Worm (Caenorhabditis elegans) whole organism, L1 larva: Measurements from ENCODE around the gene Y39B6A.41.

Experiments used
- C34B4.2 ChIP-seq: sonication (generic microtip); optimal IDR thresholded peaks from 2 replicates; lab custom pipeline; 2017; ENCODE audit warnings: mild to moderate bottlenecking, missing genetic modification characterization, missing compliant biosample characterization
- Y116A8C.19 ChIP-seq: sonication (generic microtip); optimal IDR thresholded peaks from 2 replicates; lab custom pipeline; 2016; ENCODE audit warnings: missing compliant biosample characterization, missing genetic modification characterization, borderline replicate concordance
- alr-1 ChIP-seq: fragments of 200-800 bp; sonication (Bioruptor generic); optimal IDR thresholded peaks from 2 replicates; lab custom pipeline; 2018; ENCODE audit warnings: borderline replicate concordance, mild to moderate bottlenecking, missing genetic modification characterization, missing compliant biosample characterization
- aly-2 ChIP-seq: fragments of 150-350 bp; optimal IDR thresholded peaks from 2 replicates; lab custom pipeline; 2014; ENCODE audit warnings: missing biosample characterization, missing genetic modification characterization
- ama-1 ChIP-seq: fragments of 150-350 bp; optimal IDR thresholded peaks from 2 replicates; lab custom pipeline; 2014
- ceh-63 ChIP-seq: fragments of 200-800 bp; sonication (Bioruptor generic); optimal IDR thresholded peaks from 2 replicates; lab custom pipeline; 2018; ENCODE audit warnings: mild to moderate bottlenecking, missing genetic modification characterization, missing compliant biosample characterization
- ceh-88 ChIP-seq: fragments of 200-800 bp; sonication (Bioruptor generic); IDR thresholded peaks from 2 replicates; pipeline ENCODE4 v1.3.6; 2022; ENCODE audit warnings: missing genetic modification characterization, missing compliant biosample characterization
- ceh-90 ChIP-seq: sonication (generic microtip); optimal IDR thresholded peaks from 2 replicates; lab custom pipeline; 2016; ENCODE audit warnings: missing genetic modification characterization, missing compliant biosample characterization
- dpl-1 ChIP-seq, 3 experiments: fragments of 150-350 bp in 2 of 3; sonication (generic microtip) in 1 of 3; optimal IDR thresholded peaks; 2 replicates each; lab custom pipeline; 2014 to 2017; ENCODE audit warnings: missing biosample characterization in 3 of 3, missing genetic modification characterization in 3 of 3, missing genetic modification reagents in 3 of 3
- efl-1 ChIP-seq, 4 experiments: fragments of 150-350 bp; optimal IDR thresholded peaks in 3 of 4; peaks in 1 of 4; 1 replicate in 1 of 4; 2 replicates in 3 of 4; lab custom pipeline; 2014; ENCODE audit warnings: missing biosample characterization in 2 of 4, missing genetic modification characterization in 2 of 4, missing genetic modification reagents in 2 of 4
- egl-13 ChIP-seq: sonication (generic microtip); optimal IDR thresholded peaks from 2 replicates; lab custom pipeline; 2016; ENCODE audit warnings: missing genotype, missing genetic modification reagents, missing genetic modification characterization, missing compliant biosample characterization
- elt-2 ChIP-seq: sonication (generic microtip); optimal IDR thresholded peaks from 2 replicates; lab custom pipeline; 2016; ENCODE audit warnings: missing genetic modification characterization, mild to moderate bottlenecking, inconsistent platforms, missing compliant biosample characterization, missing genetic modification reagents
- elt-3 ChIP-seq, 6 experiments: fragments of 150-350 bp in 1 of 6; sonication (generic microtip); optimal IDR thresholded peaks; 2 replicates each; lab custom pipeline; 2017 to 2018; ENCODE audit warnings: missing biosample characterization in 6 of 6, missing genetic modification characterization in 6 of 6, inconsistent platforms in 1 of 6
- fos-1 ChIP-seq: fragments of 150-350 bp; optimal IDR thresholded peaks from 2 replicates; lab custom pipeline; 2014; ENCODE audit warnings: missing biosample characterization, missing genetic modification characterization
- hlh-17 ChIP-seq: fragments of 200-800 bp; sonication (Bioruptor generic); optimal IDR thresholded peaks from 2 replicates; lab custom pipeline; 2018; ENCODE audit warnings: missing genetic modification characterization, mild to moderate bottlenecking, missing compliant biosample characterization, moderate library complexity, borderline replicate concordance
- hpl-2 ChIP-seq: fragments of 150-350 bp; optimal IDR thresholded peaks from 2 replicates; lab custom pipeline; 2014; ENCODE audit warnings: missing biosample characterization, missing genetic modification reagents, missing genetic modification characterization
- irx-1 ChIP-seq: sonication (generic microtip); optimal IDR thresholded peaks from 2 replicates; lab custom pipeline; 2016; ENCODE audit warnings: missing genetic modification characterization, missing compliant biosample characterization
- isw-1 ChIP-seq: fragments of 200-800 bp; sonication (Bioruptor generic); IDR thresholded peaks from 2 replicates; pipeline ENCODE4 v1.3.6; 2022; ENCODE audit warnings: missing genetic modification characterization, missing compliant biosample characterization
- jun-1 ChIP-seq: fragments of 150-350 bp; optimal IDR thresholded peaks from 2 replicates; lab custom pipeline; 2014; ENCODE audit warnings: missing biosample characterization, missing genetic modification reagents, missing genetic modification characterization
- lin-15B ChIP-seq: fragments of 150-350 bp; sonication (generic microtip); optimal IDR thresholded peaks from 3 replicates; lab custom pipeline; 2014; ENCODE audit warnings: missing biosample characterization, missing genetic modification characterization
- lin-39 ChIP-seq: fragments of 150-350 bp; optimal IDR thresholded peaks from 2 replicates; lab custom pipeline; 2014; ENCODE audit warnings: missing biosample characterization, missing genetic modification reagents, missing genetic modification characterization
- lir-3 ChIP-seq: sonication (generic microtip); optimal IDR thresholded peaks from 2 replicates; lab custom pipeline; 2016; ENCODE audit warnings: mild to moderate bottlenecking, missing genetic modification characterization, moderate library complexity, missing compliant biosample characterization; ENCODE audit not compliant: poor library complexity
- lsy-2 ChIP-seq, 2 experiments: fragments of 150-350 bp; optimal IDR thresholded peaks; 2 replicates each; lab custom pipeline; 2014; ENCODE audit warnings: missing biosample characterization in 2 of 2, missing genetic modification characterization in 2 of 2
- mab-9 ChIP-seq: fragments of 200-800 bp; sonication (Bioruptor generic); IDR thresholded peaks from 2 replicates; pipeline ENCODE4 v1.3.6; 2022; ENCODE audit warnings: missing genetic modification reagents, missing genetic modification characterization, missing compliant biosample characterization
- mef-2 ChIP-seq: fragments of 150-350 bp; optimal IDR thresholded peaks from 2 replicates; lab custom pipeline; 2014; ENCODE audit warnings: missing biosample characterization, missing genetic modification characterization
- mep-1 ChIP-seq: fragments of 150-350 bp; optimal IDR thresholded peaks from 2 replicates; lab custom pipeline; 2014; ENCODE audit warnings: missing biosample characterization, missing genetic modification characterization
- nhr-11 ChIP-seq: fragments of 150-350 bp; optimal IDR thresholded peaks from 2 replicates; lab custom pipeline; 2014; ENCODE audit warnings: missing biosample characterization, missing genetic modification characterization
- nhr-19 ChIP-seq: fragments of 200-800 bp; sonication (Bioruptor generic); conservative IDR thresholded peaks from 2 replicates; pipeline ENCODE4 v1.3.6; 2022; ENCODE audit warnings: missing genetic modification characterization, missing compliant biosample characterization
- nhr-47 ChIP-seq: sonication (generic microtip); optimal IDR thresholded peaks from 2 replicates; lab custom pipeline; 2016; ENCODE audit warnings: mild to moderate bottlenecking, missing genetic modification characterization, moderate library complexity, missing compliant biosample characterization
- nhr-76 ChIP-seq: sonication (generic microtip); optimal IDR thresholded peaks from 2 replicates; lab custom pipeline; 2017; ENCODE audit warnings: missing biosample characterization, missing genetic modification characterization
- nhr-77 ChIP-seq: fragments of 150-350 bp; optimal IDR thresholded peaks from 2 replicates; lab custom pipeline; 2014; ENCODE audit warnings: missing biosample characterization, missing genetic modification characterization
- nhr-84 ChIP-seq: sonication (generic microtip); optimal IDR thresholded peaks from 2 replicates; lab custom pipeline; 2017; ENCODE audit warnings: missing biosample characterization, missing genetic modification characterization
- nhr-90 ChIP-seq: sonication (generic microtip); optimal IDR thresholded peaks from 2 replicates; lab custom pipeline; 2016; ENCODE audit warnings: mild to moderate bottlenecking, missing genetic modification characterization, missing compliant biosample characterization; ENCODE audit not compliant: poor library complexity
- pag-3 ChIP-seq: sonication (generic microtip); optimal IDR thresholded peaks from 2 replicates; lab custom pipeline; 2017; ENCODE audit warnings: missing genetic modification characterization, mild to moderate bottlenecking, missing compliant biosample characterization, antibody characterized with exemption, borderline replicate concordance; ENCODE audit not compliant: insufficient read depth
- pax-3 ChIP-seq: fragments of 200-800 bp; sonication (Bioruptor generic); optimal IDR thresholded peaks from 2 replicates; lab custom pipeline; 2018; ENCODE audit warnings: mild to moderate bottlenecking, missing genetic modification characterization, moderate library complexity, missing compliant biosample characterization
- skn-1 ChIP-seq: fragments of 150-350 bp; optimal IDR thresholded peaks from 2 replicates; lab custom pipeline; 2014; ENCODE audit warnings: missing biosample characterization, missing genetic modification characterization
- snpc-4 ChIP-seq: fragments of 150-350 bp; optimal IDR thresholded peaks from 2 replicates; lab custom pipeline; 2014; ENCODE audit warnings: missing biosample characterization, missing genetic modification characterization
- snu-23 ChIP-seq: sonication (generic microtip); optimal IDR thresholded peaks from 2 replicates; lab custom pipeline; 2016; ENCODE audit warnings: missing genetic modification characterization, missing compliant biosample characterization
- sptf-1 ChIP-seq: fragments of 150-350 bp; optimal IDR thresholded peaks from 2 replicates; lab custom pipeline; 2014; ENCODE audit warnings: missing biosample characterization, missing genetic modification characterization
- unc-130 ChIP-seq: fragments of 150-350 bp; optimal IDR thresholded peaks from 2 replicates; lab custom pipeline; 2017; ENCODE audit warnings: missing biosample characterization, missing genetic modification characterization, inconsistent platforms
- unc-86 ChIP-seq: sonication (generic microtip); optimal IDR thresholded peaks from 2 replicates; lab custom pipeline; 2016; ENCODE audit warnings: missing genetic modification characterization, missing compliant biosample characterization
- zip-4 ChIP-seq: fragments of 200-800 bp; sonication (Bioruptor generic); optimal IDR thresholded peaks from 2 replicates; lab custom pipeline; 2018; ENCODE audit warnings: mild to moderate bottlenecking, missing genetic modification characterization, moderate library complexity, missing compliant biosample characterization
- ztf-4 ChIP-seq: fragments of 150-350 bp; optimal IDR thresholded peaks from 2 replicates; lab custom pipeline; 2014; ENCODE audit warnings: missing biosample characterization, missing genetic modification characterization

Gene Y39B6A.41

ce11 chrV:18980980-18981529, 3.3 kb upstream of the Y39B6A.41 start, which contains the start of the genes mrps-35 and sws-1 (continued):
- no peak for TF ChIP-seq ztf-4
- no peak for TF ChIP-seq nhr-76 (tag; lab: Kevin White, UChicago)
- peak; percentile 34 for TF ChIP-seq lin-15B (tag; lab: Kevin White, UChicago)
- no peak for TF ChIP-seq nhr-11
- TF ChIP-seq nhr-84 (tag; lab: Kevin White, UChicago) = no peak
- TF ChIP-seq mef-2 (tag; lab: Kevin White, UChicago) = no peak
- no peak for TF ChIP-seq pag-3 (tag; lab: Kevin White, UChicago)
- peak; percentile 72 to 74 for TF ChIP-seq lsy-2 (tag; optimal IDR thresholded peaks at IDR 0.05; lab: Kevin White, UChicago)
- peak; percentile 76 for TF ChIP-seq mep-1 (tag; lab: Kevin White, UChicago)
- TF ChIP-seq nhr-77 (tag; lab: Kevin White, UChicago) = no peak
- peak; percentile 47 for TF ChIP-seq skn-1 (tag; lab: Kevin White, UChicago)
- peak; percentile 70 for TF ChIP-seq Y116A8C.19 (tag; lab: Kevin White, UChicago)
- no peak for TF ChIP-seq sptf-1 (tag; lab: Kevin White, UChicago)
- no peak for TF ChIP-seq alr-1 (tag; lab: Kevin White, UChicago)
- TF ChIP-seq C34B4.2 = no peak
- peak; percentile 91 for TF ChIP-seq nhr-90
- peak; percentile 98 for TF ChIP-seq ceh-90 (tag; lab: Kevin White, UChicago)
- TF ChIP-seq fos-1 (tag; lab: Kevin White, UChicago) = peak; percentile 35
- peak; percentile 92 to 94 (median 93) for TF ChIP-seq dpl-1 (GFP tag; optimal IDR thresholded peaks at IDR 0.05; lab: Kevin White, UChicago)
- TF ChIP-seq ama-1 (lab: Kevin White, UChicago) = no peak
- TF ChIP-seq ceh-63 = no peak
- TF ChIP-seq hpl-2 (GFP tag; lab: Kevin White, UChicago) = no peak
- peak; percentile 95 for TF ChIP-seq irx-1 (tag; lab: Kevin White, UChicago)
- TF ChIP-seq pax-3 = peak; percentile 92
- TF ChIP-seq unc-130 (tag; lab: Kevin White, UChicago) = no peak
- peak; percentile 94 for TF ChIP-seq lir-3 (tag; lab: Kevin White, UChicago)
- peak; percentile 0 for TF ChIP-seq aly-2 (tag; lab: Kevin White, UChicago)
- TF ChIP-seq unc-86 (tag; lab: Kevin White, UChicago) = peak; percentile 72
- peak; percentile 3 for TF ChIP-seq jun-1 (tag; lab: Kevin White, UChicago)
- no peak for TF ChIP-seq hlh-17 (GFP tag; lab: Kevin White, UChicago)
- no peak for TF ChIP-seq zip-4
- TF ChIP-seq mab-9 (GFP tag; lab: Robert Waterston, UW) = peak; percentile 81
- peak; percentile 92 for TF ChIP-seq nhr-19 (GFP tag; lab: Robert Waterston, UW)
- TF ChIP-seq snpc-4 (tag; lab: Kevin White, UChicago) = peak; percentile 60
- TF ChIP-seq nhr-47 (tag; lab: Kevin White, UChicago) = peak; percentile 92
- TF ChIP-seq isw-1 (GFP tag; lab: Robert Waterston, UW) = peak; percentile 61
- TF ChIP-seq egl-13 (tag; lab: Kevin White, UChicago) = peak; percentile 81
- TF ChIP-seq elt-3 (tag; optimal IDR thresholded peaks at IDR 0.05; lab: Kevin White, UChicago) = peak in 1 of 6 experiments; percentile 24
- TF ChIP-seq lin-39 (tag; lab: Kevin White, UChicago) = peak; percentile 26
- TF ChIP-seq ceh-88 = no peak
- TF ChIP-seq snu-23 (GFP tag; lab: Kevin White, UChicago) = peak; percentile 85

ce11 chrV:18978301-18978700, 525 bp upstream of the Y39B6A.41 start:
- no peak for TF ChIP-seq lir-3 (tag; lab: Kevin White, UChicago)
- TF ChIP-seq ceh-90 (tag; lab: Kevin White, UChicago) = no peak
- TF ChIP-seq efl-1 (optimal IDR thresholded peaks at IDR 0.05; lab: Kevin White, UChicago) = no peak
- TF ChIP-seq efl-1 (GFP tag; optimal IDR thresholded peaks at IDR 0.05 in 1 of 2; lab: Kevin White, UChicago) = peak in 1 of 2 experiments; percentile 68
- no peak for TF ChIP-seq sptf-1 (tag; lab: Kevin White, UChicago)
- TF ChIP-seq elt-2 (tag; lab: Kevin White, UChicago) = peak; percentile 32
- TF ChIP-seq, all 84 proteins: peak for 2
